Worm (Caenorhabditis elegans) whole organism, L3 larva: ENCODE results near the gene C28G1.10.

Experiments used
- R02D3.7 ChIP-seq: fragments of 150-350 bp; optimal IDR thresholded peaks from 2 replicates; lab custom pipeline; 2014; ENCODE audit warnings: missing biosample characterization, missing genetic modification characterization
- ZK546.5 ChIP-seq: sonication (generic microtip); optimal IDR thresholded peaks from 2 replicates; lab custom pipeline; 2017; ENCODE audit warnings: missing biosample characterization, missing genetic modification characterization
- aly-2 ChIP-seq: fragments of 150-350 bp; optimal IDR thresholded peaks from 2 replicates; lab custom pipeline; 2014; ENCODE audit warnings: missing biosample characterization, missing genetic modification characterization
- ama-1 ChIP-seq: fragments of 150-350 bp; optimal IDR thresholded peaks from 2 replicates; lab custom pipeline; 2018
- ceh-16 ChIP-seq: sonication (generic microtip); optimal IDR thresholded peaks from 2 replicates; lab custom pipeline; 2017; ENCODE audit warnings: missing biosample characterization, missing genetic modification characterization
- ceh-28 ChIP-seq: fragments of 150-350 bp; optimal IDR thresholded peaks from 2 replicates; lab custom pipeline; 2014; ENCODE audit warnings: missing biosample characterization, missing genetic modification reagents, missing genetic modification characterization
- ceh-82 ChIP-seq: fragments of 150-350 bp; optimal IDR thresholded peaks from 2 replicates; lab custom pipeline; 2014; ENCODE audit warnings: missing biosample characterization, missing genetic modification characterization
- ceh-9 ChIP-seq: sonication (generic microtip); optimal IDR thresholded peaks from 2 replicates; lab custom pipeline; 2018; ENCODE audit warnings: missing biosample characterization, missing genetic modification characterization
- daf-12 ChIP-seq: fragments of 150-350 bp; optimal IDR thresholded peaks from 2 replicates; lab custom pipeline; 2014; ENCODE audit warnings: missing biosample characterization, missing genetic modification reagents, missing genetic modification characterization
- egl-27 ChIP-seq: sonication (generic microtip); optimal IDR thresholded peaks from 4 replicates; lab custom pipeline; 2017; ENCODE audit warnings: missing biosample characterization, missing genetic modification reagents, missing genetic modification characterization
- egl-5 ChIP-seq: fragments of 150-350 bp; optimal IDR thresholded peaks from 2 replicates; lab custom pipeline; 2017; ENCODE audit warnings: missing biosample characterization, missing genetic modification reagents, missing genetic modification characterization, inconsistent platforms
- elt-1 ChIP-seq: fragments of 150-350 bp; optimal IDR thresholded peaks from 2 replicates; lab custom pipeline; 2014; ENCODE audit warnings: missing biosample characterization, missing genetic modification characterization
- elt-2 ChIP-seq: sonication (generic microtip); optimal IDR thresholded peaks from 2 replicates; lab custom pipeline; 2016; ENCODE audit warnings: missing genetic modification reagents, mild to moderate bottlenecking, missing genetic modification characterization, missing compliant biosample characterization
- elt-3 ChIP-seq, 3 experiments: fragments of 150-350 bp in 1 of 3; sonication (generic microtip) in 2 of 3; optimal IDR thresholded peaks; 2 replicates in 2 of 3; 4 replicates in 1 of 3; lab custom pipeline; 2014 to 2017; ENCODE audit warnings: missing biosample characterization in 3 of 3, missing genetic modification characterization in 3 of 3
- eor-1 ChIP-seq, 2 experiments: fragments of 150-350 bp; optimal IDR thresholded peaks; 2 replicates each; lab custom pipeline; 2014 to 2018; ENCODE audit warnings: missing biosample characterization in 2 of 2, missing genetic modification characterization in 2 of 2
- fkh-10 ChIP-seq: sonication (generic microtip); optimal IDR thresholded peaks from 2 replicates; lab custom pipeline; 2017; ENCODE audit warnings: missing biosample characterization, missing genetic modification reagents, missing genetic modification characterization
- fkh-2 ChIP-seq: fragments of 150-350 bp; optimal IDR thresholded peaks from 2 replicates; lab custom pipeline; 2014; ENCODE audit warnings: missing biosample characterization, missing genetic modification reagents, missing genetic modification characterization
- fos-1 ChIP-seq: fragments of 150-350 bp; optimal IDR thresholded peaks from 2 replicates; lab custom pipeline; 2014; ENCODE audit warnings: missing biosample characterization, missing genetic modification characterization
- hmg-11 ChIP-seq: sonication (generic microtip); optimal IDR thresholded peaks from 2 replicates; lab custom pipeline; 2016; ENCODE audit warnings: missing genetic modification characterization, missing compliant biosample characterization
- jun-1 ChIP-seq: fragments of 150-350 bp; optimal IDR thresholded peaks from 2 replicates; lab custom pipeline; 2014; ENCODE audit warnings: missing biosample characterization, missing genetic modification reagents, missing genetic modification characterization
- lin-15B ChIP-seq: fragments of 150-350 bp; optimal IDR thresholded peaks from 2 replicates; lab custom pipeline; 2014; ENCODE audit warnings: missing biosample characterization, missing genetic modification characterization
- lin-39 ChIP-seq: fragments of 150-350 bp; optimal IDR thresholded peaks from 2 replicates; lab custom pipeline; 2018; ENCODE audit warnings: missing biosample characterization, missing genetic modification reagents, missing genetic modification characterization
- lsy-12 ChIP-seq: sonication (generic microtip); optimal IDR thresholded peaks from 2 replicates; lab custom pipeline; 2016; ENCODE audit warnings: mild to moderate bottlenecking, missing genetic modification characterization, missing compliant biosample characterization
- mdl-1 ChIP-seq: fragments of 150-350 bp; optimal IDR thresholded peaks from 2 replicates; lab custom pipeline; 2014; ENCODE audit warnings: missing biosample characterization, missing genetic modification characterization
- mml-1 ChIP-seq: fragments of 150-350 bp; sonication (generic microtip); optimal IDR thresholded peaks from 3 replicates; lab custom pipeline; 2014; ENCODE audit warnings: missing biosample characterization, missing genetic modification characterization
- nfya-1 ChIP-seq: sonication (generic microtip); optimal IDR thresholded peaks from 2 replicates; lab custom pipeline; 2017; ENCODE audit warnings: missing genetic modification characterization, mild to moderate bottlenecking, missing compliant biosample characterization, antibody characterized with exemption, moderate library complexity; ENCODE audit not compliant: insufficient read depth
- nhr-11 ChIP-seq: fragments of 150-350 bp; optimal IDR thresholded peaks from 2 replicates; lab custom pipeline; 2014; ENCODE audit warnings: missing biosample characterization, missing genetic modification characterization
- nhr-12 ChIP-seq: fragments of 150-350 bp; optimal IDR thresholded peaks from 2 replicates; lab custom pipeline; 2014; ENCODE audit warnings: missing biosample characterization, missing genetic modification characterization
- nhr-23 ChIP-seq: fragments of 150-350 bp; optimal IDR thresholded peaks from 2 replicates; lab custom pipeline; 2014; ENCODE audit warnings: missing biosample characterization, missing genetic modification reagents, missing genetic modification characterization
- nhr-237 ChIP-seq: fragments of 150-350 bp; optimal IDR thresholded peaks from 2 replicates; lab custom pipeline; 2014; ENCODE audit warnings: missing biosample characterization, missing genetic modification characterization
- nhr-25 ChIP-seq: sonication (generic microtip); optimal IDR thresholded peaks from 2 replicates; lab custom pipeline; 2017; ENCODE audit warnings: missing biosample characterization, missing genetic modification characterization
- nhr-28 ChIP-seq: fragments of 150-350 bp; optimal IDR thresholded peaks from 2 replicates; lab custom pipeline; 2014; ENCODE audit warnings: missing biosample characterization, missing genetic modification characterization
- nhr-43 ChIP-seq: sonication (generic microtip); optimal IDR thresholded peaks from 2 replicates; lab custom pipeline; 2016; ENCODE audit warnings: mild to moderate bottlenecking, missing genetic modification characterization, missing compliant biosample characterization; ENCODE audit not compliant: poor library complexity, severe bottlenecking
- nhr-67 ChIP-seq: fragments of 150-350 bp; optimal IDR thresholded peaks from 2 replicates; lab custom pipeline; 2014; ENCODE audit warnings: missing biosample characterization, missing genetic modification characterization
- nhr-76 ChIP-seq: fragments of 150-350 bp; sonication (generic microtip); optimal IDR thresholded peaks from 5 replicates; lab custom pipeline; 2014; ENCODE audit warnings: missing biosample characterization, missing genetic modification characterization
- nhr-77 ChIP-seq: fragments of 150-350 bp; optimal IDR thresholded peaks from 2 replicates; lab custom pipeline; 2014; ENCODE audit warnings: missing biosample characterization, missing genetic modification characterization
- pha-4 ChIP-seq: fragments of 150-350 bp; optimal IDR thresholded peaks from 2 replicates; lab custom pipeline; 2014; ENCODE audit warnings: missing biosample characterization, missing genetic modification reagents, missing genetic modification characterization
- pqm-1 ChIP-seq: fragments of 150-350 bp; optimal IDR thresholded peaks from 2 replicates; lab custom pipeline; 2017; ENCODE audit warnings: missing biosample characterization, missing genetic modification characterization, inconsistent platforms
- sea-2 ChIP-seq: fragments of 150-350 bp; sonication (generic microtip); optimal IDR thresholded peaks from 4 replicates; lab custom pipeline; 2014; ENCODE audit warnings: missing biosample characterization, missing genetic modification reagents, missing genetic modification characterization
- skn-1 ChIP-seq: fragments of 150-350 bp; optimal IDR thresholded peaks from 2 replicates; lab custom pipeline; 2014; ENCODE audit warnings: missing biosample characterization, missing genetic modification characterization
- snpc-4 ChIP-seq: fragments of 150-350 bp; optimal IDR thresholded peaks from 2 replicates; lab custom pipeline; 2014; ENCODE audit warnings: missing biosample characterization, missing genetic modification characterization
- tbx-2 ChIP-seq: sonication (generic microtip); optimal IDR thresholded peaks from 2 replicates; lab custom pipeline; 2016; ENCODE audit warnings: mild to moderate bottlenecking, missing genetic modification characterization, missing compliant biosample characterization
- unc-39 ChIP-seq: sonication (generic microtip); optimal IDR thresholded peaks from 4 replicates; lab custom pipeline; 2017; ENCODE audit warnings: missing biosample characterization, missing genetic modification characterization
- unc-62 ChIP-seq: fragments of 150-350 bp; sonication (generic microtip); optimal IDR thresholded peaks from 4 replicates; lab custom pipeline; 2014; ENCODE audit warnings: missing biosample characterization, missing genetic modification reagents, missing genetic modification characterization
- zag-1 ChIP-seq: fragments of 150-350 bp; optimal IDR thresholded peaks from 2 replicates; lab custom pipeline; 2014; ENCODE audit warnings: missing biosample characterization, missing genetic modification characterization
- ztf-11 ChIP-seq: fragments of 150-350 bp; optimal IDR thresholded peaks from 2 replicates; lab custom pipeline; 2014; ENCODE audit warnings: missing biosample characterization, missing genetic modification characterization
- ztf-4 ChIP-seq: fragments of 150-350 bp; optimal IDR thresholded peaks from 2 replicates; lab custom pipeline; 2014; ENCODE audit warnings: missing biosample characterization, missing genetic modification characterization

C28G1.10 gene

DNA sequence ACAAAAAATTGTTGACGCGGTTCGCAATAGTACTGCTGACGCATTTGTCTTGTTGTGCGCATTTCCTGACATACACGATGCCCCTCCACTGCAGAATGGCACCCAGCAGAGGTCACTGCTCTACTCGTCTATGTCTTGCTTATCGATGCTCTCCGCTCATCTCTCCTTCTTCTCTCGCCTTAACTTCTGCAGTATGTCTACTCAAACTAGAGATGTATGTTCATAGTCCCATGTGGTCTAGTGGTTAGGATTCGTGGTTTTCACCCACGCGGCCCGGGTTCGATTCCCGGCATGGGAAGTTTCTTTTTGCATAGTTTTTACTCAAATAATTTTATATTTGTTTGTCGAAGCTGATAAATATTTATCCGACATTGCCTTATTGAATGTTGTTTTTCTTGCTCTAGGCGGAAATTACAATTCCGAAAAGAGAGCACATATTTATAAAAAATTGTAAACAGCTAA, 11.0 kb upstream of the C28G1.10 start, which contains the start of gene C28G1.2:
C28G1.2 (plus strand) TSS at position 130 of the 462 bp plus-strand sequence.
- TF ChIP-seq ceh-82 (tag; lab: Kevin White, UChicago) (peak; percentile 83), ztf-11 (tag; lab: Kevin White, UChicago) (no peak), nhr-12 (no peak), zag-1 (tag; lab: Kevin White, UChicago) (peak; percentile 53), fkh-10 (GFP tag; lab: Kevin White, UChicago) (no peak), nhr-237 (tag; lab: Kevin White, UChicago) (no peak), aly-2 (tag; lab: Kevin White, UChicago) (no peak), lin-39 (tag; lab: Kevin White, UChicago) (peak; percentile 87), lin-15B (tag; lab: Kevin White, UChicago) (peak; percentile 76), ama-1 (lab: Kevin White, UChicago) (no peak), unc-39 (tag; lab: Kevin White, UChicago) (no peak), elt-2 (tag; lab: Kevin White, UChicago) (peak; percentile 40), nhr-23 (peak; percentile 94), ceh-9 (tag; lab: Kevin White, UChicago) (no peak), daf-12 (tag; lab: Kevin White, UChicago) (no peak), nhr-28 (tag; lab: Kevin White, UChicago) (no peak), egl-5 (tag; lab: Kevin White, UChicago) (peak; percentile 77), hmg-11 (tag; lab: Kevin White, UChicago) (peak; percentile 100), nhr-43 (tag; lab: Kevin White, UChicago) (peak; percentile 95), ZK546.5 (no peak), fos-1 (tag; lab: Kevin White, UChicago) (no peak), nhr-25 (tag; lab: Kevin White, UChicago) (peak; percentile 82), jun-1 (tag; lab: Kevin White, UChicago) (peak; percentile 93), nfya-1 (tag; lab: Kevin White, UChicago) (peak; percentile 80), mml-1 (no peak), mdl-1 (tag; lab: Kevin White, UChicago) (peak; percentile 67), egl-27 (tag; lab: Kevin White, UChicago) (peak; percentile 88), elt-3 (tag; optimal IDR thresholded peaks at IDR 0.05; lab: Kevin White, UChicago) (peak in 1 of 3 experiments; percentile 69), skn-1 (tag; lab: Kevin White, UChicago) (peak; percentile 85), tbx-2 (tag; lab: Kevin White, UChicago) (peak; percentile 94), nhr-67 (no peak), pqm-1 (peak; percentile 53), nhr-76 (tag; lab: Kevin White, UChicago) (peak; percentile 73), fkh-2 (tag; lab: Kevin White, UChicago) (no peak), pha-4 (tag; lab: Kevin White, UChicago) (peak; percentile 89), ztf-4 (peak; percentile 5), R02D3.7 (tag; lab: Kevin White, UChicago) (peak; percentile 78), unc-62 (peak; percentile 82), eor-1 (tag; optimal IDR thresholded peaks at IDR 0.05; lab: Kevin White, UChicago) (no peak), nhr-11 (tag; lab: Kevin White, UChicago) (peak; percentile 68), snpc-4 (peak; percentile 68), ceh-28 (tag; lab: Kevin White, UChicago) (peak; percentile 93), nhr-77 (tag; lab: Kevin White, UChicago) (peak; percentile 74), elt-1 (peak; percentile 33), sea-2 (GFP tag; lab: Kevin White, UChicago) (peak; percentile 87), lsy-12 (tag; lab: Kevin White, UChicago) (peak; percentile 94), ceh-16 (tag; lab: Kevin White, UChicago) (peak; percentile 22)
